Worm (Caenorhabditis elegans) whole organism, L3 larva: ENCODE data around the gene C27A2.12.

Source experiments
- R02D3.7 ChIP-seq: fragments of 150-350 bp; optimal IDR thresholded peaks from 2 replicates; lab custom pipeline; 2014; ENCODE audit warnings: missing biosample characterization, missing genetic modification characterization
- aly-2 ChIP-seq: fragments of 150-350 bp; optimal IDR thresholded peaks from 2 replicates; lab custom pipeline; 2014; ENCODE audit warnings: missing biosample characterization, missing genetic modification characterization
- ceh-28 ChIP-seq: fragments of 150-350 bp; optimal IDR thresholded peaks from 2 replicates; lab custom pipeline; 2014; ENCODE audit warnings: missing biosample characterization, missing genetic modification reagents, missing genetic modification characterization
- ceh-82 ChIP-seq: fragments of 150-350 bp; optimal IDR thresholded peaks from 2 replicates; lab custom pipeline; 2014; ENCODE audit warnings: missing biosample characterization, missing genetic modification characterization
- egl-5 ChIP-seq: fragments of 150-350 bp; optimal IDR thresholded peaks from 2 replicates; lab custom pipeline; 2017; ENCODE audit warnings: missing biosample characterization, missing genetic modification reagents, missing genetic modification characterization, inconsistent platforms
- elt-1 ChIP-seq: fragments of 150-350 bp; optimal IDR thresholded peaks from 2 replicates; lab custom pipeline; 2014; ENCODE audit warnings: missing biosample characterization, missing genetic modification characterization
- elt-3 ChIP-seq, 3 experiments: fragments of 150-350 bp in 1 of 3; sonication (generic microtip) in 2 of 3; optimal IDR thresholded peaks; 2 replicates in 2 of 3; 4 replicates in 1 of 3; lab custom pipeline; 2014 to 2017; ENCODE audit warnings: missing biosample characterization in 3 of 3, missing genetic modification characterization in 3 of 3
- eor-1 ChIP-seq, 2 experiments: fragments of 150-350 bp; optimal IDR thresholded peaks; 2 replicates each; lab custom pipeline; 2014 to 2018; ENCODE audit warnings: missing biosample characterization in 2 of 2, missing genetic modification characterization in 2 of 2
- fkh-10 ChIP-seq: sonication (generic microtip); optimal IDR thresholded peaks from 2 replicates; lab custom pipeline; 2017; ENCODE audit warnings: missing biosample characterization, missing genetic modification reagents, missing genetic modification characterization
- fkh-2 ChIP-seq: fragments of 150-350 bp; optimal IDR thresholded peaks from 2 replicates; lab custom pipeline; 2014; ENCODE audit warnings: missing biosample characterization, missing genetic modification reagents, missing genetic modification characterization
- fos-1 ChIP-seq: fragments of 150-350 bp; optimal IDR thresholded peaks from 2 replicates; lab custom pipeline; 2014; ENCODE audit warnings: missing biosample characterization, missing genetic modification characterization
- hmg-11 ChIP-seq: sonication (generic microtip); optimal IDR thresholded peaks from 2 replicates; lab custom pipeline; 2016; ENCODE audit warnings: missing genetic modification characterization, missing compliant biosample characterization
- jun-1 ChIP-seq: fragments of 150-350 bp; optimal IDR thresholded peaks from 2 replicates; lab custom pipeline; 2014; ENCODE audit warnings: missing biosample characterization, missing genetic modification reagents, missing genetic modification characterization
- lin-15B ChIP-seq: fragments of 150-350 bp; optimal IDR thresholded peaks from 2 replicates; lab custom pipeline; 2014; ENCODE audit warnings: missing biosample characterization, missing genetic modification characterization
- mml-1 ChIP-seq: fragments of 150-350 bp; sonication (generic microtip); optimal IDR thresholded peaks from 3 replicates; lab custom pipeline; 2014; ENCODE audit warnings: missing biosample characterization, missing genetic modification characterization
- nfya-1 ChIP-seq: sonication (generic microtip); optimal IDR thresholded peaks from 2 replicates; lab custom pipeline; 2017; ENCODE audit warnings: missing genetic modification characterization, mild to moderate bottlenecking, missing compliant biosample characterization, antibody characterized with exemption, moderate library complexity; ENCODE audit not compliant: insufficient read depth
- nhr-11 ChIP-seq: fragments of 150-350 bp; optimal IDR thresholded peaks from 2 replicates; lab custom pipeline; 2014; ENCODE audit warnings: missing biosample characterization, missing genetic modification characterization
- nhr-12 ChIP-seq: fragments of 150-350 bp; optimal IDR thresholded peaks from 2 replicates; lab custom pipeline; 2014; ENCODE audit warnings: missing biosample characterization, missing genetic modification characterization
- nhr-23 ChIP-seq: fragments of 150-350 bp; optimal IDR thresholded peaks from 2 replicates; lab custom pipeline; 2014; ENCODE audit warnings: missing biosample characterization, missing genetic modification reagents, missing genetic modification characterization
- nhr-25 ChIP-seq: sonication (generic microtip); optimal IDR thresholded peaks from 2 replicates; lab custom pipeline; 2017; ENCODE audit warnings: missing biosample characterization, missing genetic modification characterization
- nhr-28 ChIP-seq: fragments of 150-350 bp; optimal IDR thresholded peaks from 2 replicates; lab custom pipeline; 2014; ENCODE audit warnings: missing biosample characterization, missing genetic modification characterization
- nhr-43 ChIP-seq: sonication (generic microtip); optimal IDR thresholded peaks from 2 replicates; lab custom pipeline; 2016; ENCODE audit warnings: mild to moderate bottlenecking, missing genetic modification characterization, missing compliant biosample characterization; ENCODE audit not compliant: poor library complexity, severe bottlenecking
- pha-4 ChIP-seq: fragments of 150-350 bp; optimal IDR thresholded peaks from 2 replicates; lab custom pipeline; 2014; ENCODE audit warnings: missing biosample characterization, missing genetic modification reagents, missing genetic modification characterization
- pqm-1 ChIP-seq: fragments of 150-350 bp; optimal IDR thresholded peaks from 2 replicates; lab custom pipeline; 2017; ENCODE audit warnings: missing biosample characterization, missing genetic modification characterization, inconsistent platforms
- sea-2 ChIP-seq: fragments of 150-350 bp; sonication (generic microtip); optimal IDR thresholded peaks from 4 replicates; lab custom pipeline; 2014; ENCODE audit warnings: missing biosample characterization, missing genetic modification reagents, missing genetic modification characterization
- unc-62 ChIP-seq: fragments of 150-350 bp; sonication (generic microtip); optimal IDR thresholded peaks from 4 replicates; lab custom pipeline; 2014; ENCODE audit warnings: missing biosample characterization, missing genetic modification reagents, missing genetic modification characterization
- zag-1 ChIP-seq: fragments of 150-350 bp; optimal IDR thresholded peaks from 2 replicates; lab custom pipeline; 2014; ENCODE audit warnings: missing biosample characterization, missing genetic modification characterization
- ztf-4 ChIP-seq: fragments of 150-350 bp; optimal IDR thresholded peaks from 2 replicates; lab custom pipeline; 2014; ENCODE audit warnings: missing biosample characterization, missing genetic modification characterization

Gene C27A2.12

ce11 chrII:5050776-5051175 is 7.2 kb downstream of the C27A2.12 start:
- TF ChIP-seq fkh-2 (tag; lab: Kevin White, UChicago): no peak
- no peak for TF ChIP-seq mml-1 (tag; lab: Kevin White, UChicago)
- TF ChIP-seq R02D3.7: no peak
- TF ChIP-seq nhr-28 (tag; lab: Kevin White, UChicago): no peak
- TF ChIP-seq elt-1 (tag; lab: Kevin White, UChicago): no peak
- TF ChIP-seq nhr-25 (tag; lab: Kevin White, UChicago): no peak
- TF ChIP-seq fos-1 (tag; lab: Kevin White, UChicago): no peak
- TF ChIP-seq nhr-43: no peak
- no peak for TF ChIP-seq jun-1 (tag; lab: Kevin White, UChicago)
- TF ChIP-seq ztf-4 (tag; lab: Kevin White, UChicago): no peak
- no peak for TF ChIP-seq zag-1 (tag; lab: Kevin White, UChicago)
- no peak for TF ChIP-seq nhr-23 (tag; lab: Kevin White, UChicago)
- TF ChIP-seq unc-62: no peak

- no peak for TF ChIP-seq hmg-11 (tag; lab: Kevin White, UChicago)
- peak; percentile 76 for TF ChIP-seq egl-5 (tag; lab: Kevin White, UChicago)
Measured at ce11 chrII:5049865-5050342, 8.0 kb downstream of the C27A2.12 start, which contains the start of gene F33G12.6. F33G12.6 (plus strand) TSS chrII:5049915.

- TF ChIP-seq aly-2 (tag; lab: Kevin White, UChicago) (no peak), nhr-23 (tag; lab: Kevin White, UChicago) (peak; percentile 48), unc-62 (peak; percentile 56), nhr-25 (tag; lab: Kevin White, UChicago) (peak; percentile 58), elt-3 (tag; optimal IDR thresholded peaks at IDR 0.05; lab: Kevin White, UChicago) (peak in 1 of 3 experiments; percentile 14), nhr-28 (tag; lab: Kevin White, UChicago) (no peak), nhr-43 (peak; percentile 13), mml-1 (tag; lab: Kevin White, UChicago) (no peak), eor-1 (tag; optimal IDR thresholded peaks at IDR 0.05; lab: Kevin White, UChicago) (no peak), ceh-28 (tag; lab: Kevin White, UChicago) (peak; percentile 5), ceh-82 (tag; lab: Kevin White, UChicago) (no peak), nfya-1 (peak; percentile 17)
Measured at ce11 chrII:5049249-5049648, 8.7 kb downstream of the C27A2.12 start.

- TF ChIP-seq pha-4: peak; percentile 53
- no peak for TF ChIP-seq nhr-11 (tag; lab: Kevin White, UChicago)
Measured at ce11 chrII:5048185-5048795, 9.6 kb downstream of the C27A2.12 start.

- peak; percentile 4 for TF ChIP-seq nfya-1
- TF ChIP-seq nhr-23 (tag; lab: Kevin White, UChicago): peak; percentile 36
- no peak for TF ChIP-seq ceh-28 (tag; lab: Kevin White, UChicago)
- TF ChIP-seq nhr-12 (tag; lab: Kevin White, UChicago): no peak
- TF ChIP-seq nhr-43: no peak
- TF ChIP-seq R02D3.7: no peak
- TF ChIP-seq egl-5 (tag; lab: Kevin White, UChicago): peak; percentile 13
- no peak for TF ChIP-seq elt-1 (tag; lab: Kevin White, UChicago)
- TF ChIP-seq pha-4: peak; percentile 37
- peak; percentile 37 for TF ChIP-seq nhr-25 (tag; lab: Kevin White, UChicago)
- TF ChIP-seq pqm-1 (tag; lab: Kevin White, UChicago): no peak
- no peak for TF ChIP-seq lin-15B (tag; lab: Kevin White, UChicago)
- TF ChIP-seq fkh-10: no peak
- TF ChIP-seq sea-2 (GFP tag; lab: Kevin White, UChicago): no peak
- TF ChIP-seq hmg-11 (tag; lab: Kevin White, UChicago): no peak
Measured at ce11 chrII:5047279-5047678, 10.7 kb downstream of the C27A2.12 start.
